Fruit fly (Drosophila melanogaster): ENCODE measurements around the gene ND-75.

Gene ND-75

dm6 chrX:8259881-8260280, 8.4 kb upstream of the ND-75 start (continued):
- TF ChIP-seq eyg (GFP tag; optimal IDR thresholded peaks at IDR 0.05) (no peak), dimm (GFP tag; IDR thresholded peaks at IDR 0.05) (no peak), lab (GFP tag; optimal IDR thresholded peaks at IDR 0.05) (no peak), pho (GFP tag; optimal IDR thresholded peaks at IDR 0.05) (no peak), tx (GFP tag; optimal IDR thresholded peaks at IDR 0.05) (no peak), knrl (GFP tag; IDR thresholded peaks at IDR 0.05; ENCODE audit: partially characterized antibody) (no peak), BtbVII (GFP tag; optimal IDR thresholded peaks at IDR 0.05) (no peak), CoRest (tag; optimal IDR thresholded peaks at IDR 0.05) (peak; percentile 8), corto (GFP tag; optimal IDR thresholded peaks at IDR 0.05) (no peak), CG12744 (GFP tag; optimal IDR thresholded peaks at IDR 0.05) (no peak), gce (GFP tag; IDR thresholded peaks at IDR 0.05) (no peak), CG15479 (GFP tag; optimal IDR thresholded peaks at IDR 0.05) (no peak), CG34422 (GFP tag; IDR thresholded peaks at IDR 0.05) (no peak), slp2 (GFP tag; optimal IDR thresholded peaks at IDR 0.05) (no peak), CG6175 (GFP tag; IDR thresholded peaks at IDR 0.05) (no peak), insv (GFP tag; optimal IDR thresholded peaks at IDR 0.05) (no peak), br (optimal IDR thresholded peaks at IDR 0.05) (no peak), wor (GFP tag; IDR thresholded peaks at IDR 0.05) (no peak), CG12659 (GFP tag; optimal IDR thresholded peaks at IDR 0.05) (no peak), CG18764 (GFP tag; optimal IDR thresholded peaks at IDR 0.05) (no peak), D19A (tag; optimal IDR thresholded peaks at IDR 0.05) (no peak), lilli (GFP tag; optimal IDR thresholded peaks at IDR 0.05) (no peak), CG4730 (GFP tag; IDR thresholded peaks at IDR 0.05) (peak; percentile 34; the same call in 1 of the 2 replicates), CG11504 (tag; optimal IDR thresholded peaks at IDR 0.05) (peak; percentile 41), CG2678 (tag; optimal IDR thresholded peaks at IDR 0.05) (peak; percentile 31), aop (GFP tag; IDR thresholded peaks at IDR 0.05) (no peak), Sin3A (optimal IDR thresholded peaks at IDR 0.05) (no peak), cato (GFP tag; optimal IDR thresholded peaks at IDR 0.05; ENCODE audit: borderline replicate concordance) (no peak), Sox102F (GFP tag; optimal IDR thresholded peaks at IDR 0.05) (peak; percentile 31), ac (GFP tag; optimal IDR thresholded peaks at IDR 0.05) (no peak), NC2β (GFP tag; optimal IDR thresholded peaks at IDR 0.05) (no peak), CG9876 (GFP tag; optimal IDR thresholded peaks at IDR 0.05) (no peak), stc (GFP tag; IDR thresholded peaks at IDR 0.05) (no peak), Jarid2 (GFP tag; optimal IDR thresholded peaks at IDR 0.05) (no peak), fd102C (GFP tag; optimal IDR thresholded peaks at IDR 0.05) (no peak), CG8089 (GFP tag; optimal IDR thresholded peaks at IDR 0.05) (no peak), Deaf1 (tag; optimal IDR thresholded peaks at IDR 0.05) (no peak), Bdp1 (GFP tag; optimal IDR thresholded peaks at IDR 0.05) (no peak), emc (GFP tag; optimal IDR thresholded peaks at IDR 0.05) (no peak), CG12155 (GFP tag; optimal IDR thresholded peaks at IDR 0.05) (no peak), inv (GFP tag; IDR thresholded peaks at IDR 0.05; ENCODE audit: partially characterized antibody) (no peak), CG17802 (tag; optimal IDR thresholded peaks at IDR 0.05) (no peak), Hr3 (GFP tag; optimal IDR thresholded peaks at IDR 0.05) (peak; percentile 7), tna (GFP tag; IDR thresholded peaks at IDR 0.05; ENCODE audit: partially characterized antibody) (no peak), CG10431 (GFP tag; optimal IDR thresholded peaks at IDR 0.05) (no peak), CG11695 (GFP tag; IDR thresholded peaks at IDR 0.05) (no peak), CG16813 (GFP tag; IDR thresholded peaks at IDR 0.05; ENCODE audit: partially characterized antibody) (no peak), onecut (GFP tag; IDR thresholded peaks at IDR 0.05) (no peak), sisA (GFP tag; IDR thresholded peaks at IDR 0.05) (peak; percentile 49), tup (GFP tag; optimal IDR thresholded peaks at IDR 0.05) (no peak), lmd (GFP tag; IDR thresholded peaks at IDR 0.05) (no peak), Pdp1 (GFP tag; optimal IDR thresholded peaks at IDR 0.05) (no peak)
